Worm (Caenorhabditis elegans): Measurements from ENCODE around the gene sto-1.

DNA sequence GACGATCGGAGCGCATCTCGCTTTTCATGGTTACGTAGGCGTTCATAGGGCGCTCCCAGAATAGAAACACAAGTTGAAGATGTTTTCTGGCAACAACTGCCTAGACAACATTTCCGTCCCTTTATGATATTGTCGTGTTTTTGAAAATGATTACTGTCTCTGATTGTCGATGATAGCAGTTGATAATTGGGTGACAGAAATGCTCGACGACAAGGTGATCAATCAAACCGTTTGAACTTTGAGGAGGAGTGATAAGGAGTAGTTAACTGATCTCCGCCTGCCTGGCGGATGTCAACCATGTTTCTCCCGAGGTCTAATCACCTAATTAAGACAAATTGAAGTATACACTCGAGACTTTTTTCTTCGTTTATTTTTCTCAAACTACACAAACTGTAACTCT is 21.3 kb downstream of the sto-1 start:
- TF ChIP-seq med-1 (GFP tag; optimal IDR thresholded peaks at IDR 0.05; ENCODE audit: insufficient read depth) (no peak), ztf-23 (GFP tag; IDR thresholded peaks at IDR 0.05) (no peak)

All from whole organism, midembryonic.